Worm (Caenorhabditis elegans) whole organism, L3 larva: ENCODE results near the gene srw-136.

Source experiments
- ceh-82 ChIP-seq: fragments of 150-350 bp; optimal IDR thresholded peaks from 2 replicates; lab custom pipeline; 2014; ENCODE audit warnings: missing biosample characterization, missing genetic modification characterization
- elt-2 ChIP-seq: sonication (generic microtip); optimal IDR thresholded peaks from 2 replicates; lab custom pipeline; 2016; ENCODE audit warnings: missing genetic modification reagents, mild to moderate bottlenecking, missing genetic modification characterization, missing compliant biosample characterization
- elt-3 ChIP-seq, 3 experiments: fragments of 150-350 bp in 1 of 3; sonication (generic microtip) in 2 of 3; optimal IDR thresholded peaks; 2 replicates in 2 of 3; 4 replicates in 1 of 3; lab custom pipeline; 2014 to 2017; ENCODE audit warnings: missing biosample characterization in 3 of 3, missing genetic modification characterization in 3 of 3
- lin-39 ChIP-seq: fragments of 150-350 bp; optimal IDR thresholded peaks from 2 replicates; lab custom pipeline; 2018; ENCODE audit warnings: missing biosample characterization, missing genetic modification reagents, missing genetic modification characterization
- mdl-1 ChIP-seq: fragments of 150-350 bp; optimal IDR thresholded peaks from 2 replicates; lab custom pipeline; 2014; ENCODE audit warnings: missing biosample characterization, missing genetic modification characterization
- unc-39 ChIP-seq: sonication (generic microtip); optimal IDR thresholded peaks from 4 replicates; lab custom pipeline; 2017; ENCODE audit warnings: missing biosample characterization, missing genetic modification characterization
- unc-62 ChIP-seq: fragments of 150-350 bp; sonication (generic microtip); optimal IDR thresholded peaks from 4 replicates; lab custom pipeline; 2014; ENCODE audit warnings: missing biosample characterization, missing genetic modification reagents, missing genetic modification characterization
- ztf-4 ChIP-seq: fragments of 150-350 bp; optimal IDR thresholded peaks from 2 replicates; lab custom pipeline; 2014; ENCODE audit warnings: missing biosample characterization, missing genetic modification characterization

ce11 chrV:2964786-2965185, 45.6 kb downstream of the srw-136 start, which contains the start of gene srh-88:
- TF ChIP-seq ceh-82 (tag; lab: Kevin White, UChicago) (no peak), elt-2 (tag; lab: Kevin White, UChicago) (no peak), unc-62 (GFP tag; lab: Kevin White, UChicago) (no peak), elt-3 (tag; optimal IDR thresholded peaks at IDR 0.05; lab: Kevin White, UChicago) (no peak), unc-39 (tag; lab: Kevin White, UChicago) (no peak), lin-39 (no peak), mdl-1 (tag; lab: Kevin White, UChicago) (no peak), ztf-4 (tag; lab: Kevin White, UChicago) (no peak)
